Worm (Caenorhabditis elegans) whole organism, early embryonic: ENCODE data around the gene F35C5.3.

Experiments used
- B0310.2 ChIP-seq: sonication (generic microtip); optimal IDR thresholded peaks from 2 replicates; lab custom pipeline; 2016; ENCODE audit warnings: mild to moderate bottlenecking, missing genetic modification characterization, missing compliant biosample characterization
- F13C5.2 ChIP-seq: sonication (generic microtip); optimal IDR thresholded peaks from 2 replicates; lab custom pipeline; 2017; ENCODE audit warnings: mild to moderate bottlenecking, missing genetic modification characterization, inconsistent platforms, missing compliant biosample characterization
- aly-1 ChIP-seq: sonication (generic microtip); optimal IDR thresholded peaks from 2 replicates; lab custom pipeline; 2016; ENCODE audit warnings: missing genetic modification characterization, missing compliant biosample characterization
- ama-1 ChIP-seq: fragments of 150-350 bp; optimal IDR thresholded peaks from 2 replicates; lab custom pipeline; 2014
- ceh-13 ChIP-seq: fragments of 200-800 bp; sonication (Bioruptor generic); optimal IDR thresholded peaks from 2 replicates; lab custom pipeline; 2018; ENCODE audit warnings: mild to moderate bottlenecking, missing genetic modification characterization, missing compliant biosample characterization
- ceh-36 ChIP-seq: sonication (generic microtip); optimal IDR thresholded peaks from 2 replicates; lab custom pipeline; 2016; ENCODE audit warnings: missing genetic modification characterization, inconsistent platforms, missing compliant biosample characterization
- ets-7 ChIP-seq: sonication (generic microtip); optimal IDR thresholded peaks from 2 replicates; lab custom pipeline; 2016; ENCODE audit warnings: missing genotype, missing genetic modification characterization, missing compliant biosample characterization
- flt-1 ChIP-seq: fragments of 200-800 bp; sonication (Bioruptor generic); IDR thresholded peaks from 2 replicates; pipeline ENCODE4 v1.3.6; 2022; ENCODE audit warnings: missing genetic modification characterization, missing compliant biosample characterization
- hmbx-1 ChIP-seq: sonication (generic microtip); optimal IDR thresholded peaks from 2 replicates; lab custom pipeline; 2016; ENCODE audit warnings: mild to moderate bottlenecking, missing genetic modification characterization, missing compliant biosample characterization
- hmg-4 ChIP-seq: fragments of 200-800 bp; sonication (Bioruptor generic); optimal IDR thresholded peaks from 2 replicates; lab custom pipeline; 2018; ENCODE audit warnings: mild to moderate bottlenecking, missing genetic modification characterization, missing compliant biosample characterization
- hnd-1 ChIP-seq: sonication (generic microtip); optimal IDR thresholded peaks from 2 replicates; lab custom pipeline; 2016; ENCODE audit warnings: missing genetic modification characterization, missing compliant biosample characterization
- pes-1 ChIP-seq: fragments of 200-800 bp; sonication (Bioruptor generic); IDR thresholded peaks from 2 replicates; pipeline ENCODE4 v1.3.6; 2022; ENCODE audit warnings: missing genetic modification reagents, missing genetic modification characterization, missing compliant biosample characterization
- scrt-1 ChIP-seq: fragments of 200-800 bp; sonication (Bioruptor generic); IDR thresholded peaks from 2 replicates; pipeline ENCODE4 v1.3.6; 2022; ENCODE audit warnings: missing genetic modification characterization, missing compliant biosample characterization
- sea-1 ChIP-seq: fragments of 200-800 bp; sonication (Bioruptor generic); conservative IDR thresholded peaks from 2 replicates; pipeline ENCODE4 v1.3.6; 2022; ENCODE audit warnings: missing genetic modification characterization, missing compliant biosample characterization
- tbx-11 ChIP-seq: fragments of 200-800 bp; sonication (Bioruptor generic); IDR thresholded peaks from 2 replicates; pipeline ENCODE4 v1.3.6; 2022; ENCODE audit warnings: missing genetic modification characterization, missing compliant biosample characterization
- tbx-37 ChIP-seq: fragments of 200-800 bp; sonication (Bioruptor generic); conservative IDR thresholded peaks from 2 replicates; pipeline ENCODE4 v1.3.6; 2022; ENCODE audit warnings: missing genetic modification reagents, missing genetic modification characterization, missing compliant biosample characterization
- tra-4 ChIP-seq: sonication (generic microtip); optimal IDR thresholded peaks from 2 replicates; lab custom pipeline; 2017; ENCODE audit warnings: missing genetic modification characterization, missing compliant biosample characterization

The F35C5.3 gene

DNA sequence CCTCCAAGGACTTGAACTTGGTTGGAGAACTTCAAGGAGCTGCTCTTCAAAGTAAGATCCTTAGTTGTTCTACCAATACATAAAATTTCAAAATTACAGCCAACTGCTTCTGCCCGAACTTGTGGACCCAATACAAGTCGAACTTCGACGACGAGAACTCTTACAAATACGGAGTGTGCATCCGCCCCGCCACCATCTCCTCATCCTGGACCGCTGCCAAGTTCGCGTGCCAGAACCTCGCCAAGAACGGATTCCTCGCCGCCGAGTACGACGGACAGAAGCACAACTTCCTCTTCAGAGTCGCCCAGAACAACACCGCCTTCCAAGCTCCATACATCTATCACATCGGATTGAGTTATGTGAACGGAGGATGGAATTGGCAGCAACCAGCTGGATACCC is 8.1 kb downstream of the F35C5.3 start:
- TF ChIP-seq tbx-11 = no peak
- TF ChIP-seq ceh-13 (GFP tag; lab: Kevin White, UChicago) = no peak
- TF ChIP-seq hmbx-1 = no peak
- no peak for TF ChIP-seq tbx-37 (GFP tag; lab: Robert Waterston, UW)
- no peak for TF ChIP-seq B0310.2 (tag; lab: Kevin White, UChicago)
- no peak for TF ChIP-seq ama-1 (lab: Kevin White, UChicago)
- no peak for TF ChIP-seq scrt-1 (GFP tag; lab: Robert Waterston, UW)
- no peak for TF ChIP-seq pes-1 (GFP tag; lab: Robert Waterston, UW)
- TF ChIP-seq sea-1 (GFP tag; lab: Robert Waterston, UW) = no peak
- TF ChIP-seq ceh-36 = no peak
- TF ChIP-seq F13C5.2 = no peak

DNA sequence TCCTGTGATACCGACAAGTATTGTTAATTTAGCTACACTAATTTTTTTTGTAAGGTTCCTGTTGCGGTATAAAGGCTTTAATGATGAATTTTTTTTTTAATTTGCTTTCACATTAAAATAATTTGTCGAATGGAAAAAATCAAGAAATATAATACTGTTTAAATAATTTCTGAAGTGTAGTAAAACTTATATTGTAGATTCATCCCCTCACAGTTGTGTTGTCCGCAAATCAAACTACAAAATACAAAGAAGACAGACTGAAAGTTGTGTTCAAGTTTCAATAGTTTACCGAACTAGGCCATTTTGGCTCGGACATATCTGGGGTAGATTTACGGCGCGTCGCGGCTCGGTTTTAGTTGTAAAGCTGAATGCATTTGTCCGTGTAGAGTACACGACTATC is 8.8 kb downstream of the F35C5.3 start:
- TF ChIP-seq hmbx-1 = no peak
- no peak for TF ChIP-seq pes-1 (GFP tag; lab: Robert Waterston, UW)
- no peak for TF ChIP-seq ceh-36
- TF ChIP-seq scrt-1 (GFP tag; lab: Robert Waterston, UW) = no peak
- TF ChIP-seq ama-1 (lab: Kevin White, UChicago) = no peak
- no peak for TF ChIP-seq flt-1
- TF ChIP-seq tbx-37 (GFP tag; lab: Robert Waterston, UW) = no peak
- TF ChIP-seq F13C5.2 = no peak
- TF ChIP-seq tbx-11 = no peak
- TF ChIP-seq tra-4 = no peak
- no peak for TF ChIP-seq hnd-1 (tag; lab: Kevin White, UChicago)
- TF ChIP-seq hmg-4 (GFP tag; lab: Kevin White, UChicago) = no peak
- TF ChIP-seq aly-1 (tag; lab: Kevin White, UChicago) = no peak
- TF ChIP-seq ets-7 (tag; lab: Kevin White, UChicago) = no peak
- TF ChIP-seq B0310.2 (tag; lab: Kevin White, UChicago) = no peak
- no peak for TF ChIP-seq ceh-13 (GFP tag; lab: Kevin White, UChicago)
- TF ChIP-seq sea-1 (GFP tag; lab: Robert Waterston, UW) = no peak

DNA sequence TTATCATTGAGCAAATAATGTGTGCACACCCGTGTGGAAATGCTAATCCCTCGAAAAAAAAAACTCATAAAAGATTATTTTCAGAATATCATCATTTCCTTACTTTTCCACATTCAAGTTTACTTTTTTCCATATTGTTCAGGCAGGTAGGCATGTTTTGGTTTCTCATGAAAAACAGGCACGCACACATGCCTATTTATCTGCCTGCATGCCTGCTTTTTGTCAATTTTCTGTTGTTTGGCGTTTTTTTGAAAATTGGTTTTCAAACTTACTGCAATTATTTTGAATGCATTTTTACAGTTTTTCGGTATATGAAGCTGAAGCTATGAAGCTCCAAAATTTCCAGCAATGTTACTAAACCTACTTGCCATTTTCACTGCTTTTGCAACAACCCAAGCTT is 9.4 kb downstream of the F35C5.3 start, which contains the start of gene clec-64:
Gene clec-64, plus strand, starts transcription at position 301 of the 400 bp plus-strand sequence.
- TF ChIP-seq pes-1 (GFP tag; lab: Robert Waterston, UW) = no peak
- TF ChIP-seq sea-1 (GFP tag; lab: Robert Waterston, UW) = no peak
- TF ChIP-seq ets-7 (tag; lab: Kevin White, UChicago) = no peak
- no peak for TF ChIP-seq hnd-1 (tag; lab: Kevin White, UChicago)
- TF ChIP-seq hmbx-1 = no peak
- no peak for TF ChIP-seq ama-1 (lab: Kevin White, UChicago)
- no peak for TF ChIP-seq scrt-1 (GFP tag; lab: Robert Waterston, UW)
- TF ChIP-seq tra-4 = no peak
- TF ChIP-seq tbx-37 (GFP tag; lab: Robert Waterston, UW) = no peak
- no peak for TF ChIP-seq aly-1 (tag; lab: Kevin White, UChicago)
- no peak for TF ChIP-seq ceh-13 (GFP tag; lab: Kevin White, UChicago)

DNA sequence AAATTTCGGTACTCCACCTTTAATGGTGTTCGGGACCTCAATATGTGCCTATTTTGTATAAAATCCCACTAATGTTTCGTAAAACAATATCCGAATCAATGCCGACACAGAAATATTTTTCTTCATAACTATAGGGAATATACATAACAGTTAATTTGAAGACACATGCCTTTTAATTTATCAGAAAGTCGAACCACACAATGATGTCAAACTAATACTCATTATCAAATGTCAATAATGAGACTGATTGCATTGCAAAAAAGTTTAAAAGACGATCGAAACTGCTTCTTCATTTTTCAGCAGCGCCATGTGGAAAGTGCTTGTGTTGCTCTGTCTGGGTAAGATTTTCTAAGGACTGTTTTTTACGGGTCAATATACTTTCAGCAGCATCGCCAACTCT is 12.5 kb downstream of the F35C5.3 start, which contains the start of gene clec-65:
Gene clec-65, plus strand, starts transcription at position 301 of the 400 bp plus-strand sequence.
- TF ChIP-seq ama-1 (lab: Kevin White, UChicago) (no peak), hmg-4 (GFP tag; lab: Kevin White, UChicago) (no peak), F13C5.2 (no peak), ceh-13 (GFP tag; lab: Kevin White, UChicago) (no peak), tra-4 (no peak), ets-7 (tag; lab: Kevin White, UChicago) (no peak), pes-1 (GFP tag; lab: Robert Waterston, UW) (no peak), hmbx-1 (no peak), hnd-1 (tag; lab: Kevin White, UChicago) (no peak), sea-1 (GFP tag; lab: Robert Waterston, UW) (no peak), flt-1 (no peak), ceh-36 (no peak), tbx-11 (no peak), scrt-1 (GFP tag; lab: Robert Waterston, UW) (no peak), tbx-37 (GFP tag; lab: Robert Waterston, UW) (no peak)

DNA sequence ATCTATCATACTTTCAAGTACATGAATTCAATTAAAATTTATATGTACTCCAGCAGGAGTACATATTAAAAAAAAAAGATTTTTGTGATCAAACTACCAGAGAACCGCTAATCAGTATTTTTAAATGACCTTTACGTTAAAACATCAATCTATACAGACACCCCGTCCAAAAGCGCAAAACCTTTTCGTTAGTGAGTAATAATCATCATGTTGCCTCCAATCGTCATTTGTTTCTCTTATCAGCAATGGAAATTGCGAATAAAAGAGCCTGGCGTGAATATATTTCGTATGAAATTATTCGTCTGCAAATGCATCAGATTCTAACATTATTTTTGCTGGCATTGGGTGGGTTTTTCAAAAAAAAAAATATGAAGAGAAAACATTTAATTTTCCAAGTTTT is 15.6 kb downstream of the F35C5.3 start, which contains the start of gene clec-66:
Gene clec-66, plus strand, starts transcription at position 225 of the 400 bp plus-strand sequence.
- TF ChIP-seq scrt-1 (GFP tag; lab: Robert Waterston, UW) = no peak
- TF ChIP-seq tbx-11 = no peak
- no peak for TF ChIP-seq ama-1 (lab: Kevin White, UChicago)
- no peak for TF ChIP-seq flt-1
- no peak for TF ChIP-seq tbx-37 (GFP tag; lab: Robert Waterston, UW)
- TF ChIP-seq ceh-13 (GFP tag; lab: Kevin White, UChicago) = no peak
- TF ChIP-seq ceh-36 = no peak
- no peak for TF ChIP-seq aly-1 (tag; lab: Kevin White, UChicago)
- TF ChIP-seq hmbx-1 = no peak
- no peak for TF ChIP-seq hnd-1 (tag; lab: Kevin White, UChicago)
- TF ChIP-seq sea-1 (GFP tag; lab: Robert Waterston, UW) = no peak
- TF ChIP-seq tra-4 = no peak
- TF ChIP-seq B0310.2 (tag; lab: Kevin White, UChicago) = no peak
- TF ChIP-seq ets-7 (tag; lab: Kevin White, UChicago) = no peak
- no peak for TF ChIP-seq pes-1 (GFP tag; lab: Robert Waterston, UW)
- TF ChIP-seq hmg-4 (GFP tag; lab: Kevin White, UChicago) = no peak
- no peak for TF ChIP-seq F13C5.2

DNA sequence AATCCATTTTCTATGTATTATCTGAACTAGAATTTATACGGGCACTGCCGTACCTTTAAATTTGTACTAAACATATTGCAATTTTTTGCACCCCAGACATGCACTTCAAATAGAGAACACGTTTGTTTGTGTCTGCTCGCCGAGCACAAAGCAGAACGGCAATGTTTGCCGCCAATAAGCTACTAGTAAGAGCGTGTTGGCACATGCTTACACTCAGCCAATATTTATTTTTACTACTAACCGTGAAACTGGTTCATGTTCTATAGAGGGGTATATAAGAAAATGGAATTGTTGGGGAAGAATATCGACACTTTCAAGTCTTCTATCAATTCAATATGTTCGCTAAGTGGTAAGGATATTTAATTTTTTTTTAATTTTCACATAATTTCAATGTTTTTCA is 18.5 kb downstream of the F35C5.3 start, which contains the start of gene nspb-11:
Gene nspb-11, plus strand, starts transcription at position 301 of the 400 bp plus-strand sequence.
- TF ChIP-seq hmbx-1 (no peak), tbx-11 (no peak)

DNA sequence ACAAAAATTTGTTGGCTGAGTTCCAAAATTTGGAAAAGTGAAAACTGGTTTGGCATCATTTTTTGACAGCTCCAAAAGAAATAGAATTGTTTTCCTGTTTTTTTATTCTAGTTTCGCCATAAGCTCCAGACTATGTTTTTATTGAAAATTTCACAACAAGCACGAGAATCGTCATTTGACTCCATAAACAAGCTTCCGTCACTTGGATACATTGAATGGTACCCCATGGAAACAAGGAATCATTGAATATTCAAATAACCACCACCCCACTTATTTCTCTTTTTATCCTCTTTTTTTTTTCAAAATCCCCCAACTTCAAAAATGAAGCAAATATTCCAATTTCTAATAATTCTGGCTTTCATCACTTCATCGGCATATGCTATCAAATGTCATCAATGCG is 20.2 kb downstream of the F35C5.3 start, which contains the start of gene ddn-2:
Gene ddn-2, plus strand, starts transcription at position 301 of the 400 bp plus-strand sequence.
- TF ChIP-seq aly-1 (tag; lab: Kevin White, UChicago) (no peak), ceh-13 (GFP tag; lab: Kevin White, UChicago) (no peak), ets-7 (tag; lab: Kevin White, UChicago) (no peak), flt-1 (no peak), tbx-37 (GFP tag; lab: Robert Waterston, UW) (no peak), tbx-11 (no peak), ceh-36 (no peak), scrt-1 (GFP tag; lab: Robert Waterston, UW) (no peak), tra-4 (no peak), hnd-1 (tag; lab: Kevin White, UChicago) (no peak), B0310.2 (tag; lab: Kevin White, UChicago) (no peak), ama-1 (lab: Kevin White, UChicago) (no peak), pes-1 (GFP tag; lab: Robert Waterston, UW) (no peak), hmbx-1 (no peak), hmg-4 (GFP tag; lab: Kevin White, UChicago) (no peak), sea-1 (GFP tag; lab: Robert Waterston, UW) (no peak), F13C5.2 (no peak)
